Worm (Caenorhabditis elegans) whole organism, L1 larva: ENCODE results near the gene abts-2.

ENCODE experiments used
- aly-2 ChIP-seq: fragments of 150-350 bp; optimal IDR thresholded peaks from 2 replicates; lab custom pipeline; 2014; ENCODE audit warnings: missing biosample characterization, missing genetic modification characterization
- ama-1 ChIP-seq: fragments of 150-350 bp; optimal IDR thresholded peaks from 2 replicates; lab custom pipeline; 2014
- lin-14 ChIP-seq: fragments of 200-800 bp; sonication (Bioruptor generic); optimal IDR thresholded peaks from 2 replicates; lab custom pipeline; 2018; ENCODE audit warnings: mild to moderate bottlenecking, missing genetic modification characterization, moderate library complexity, missing compliant biosample characterization
- nhr-47 ChIP-seq: sonication (generic microtip); optimal IDR thresholded peaks from 2 replicates; lab custom pipeline; 2016; ENCODE audit warnings: mild to moderate bottlenecking, missing genetic modification characterization, moderate library complexity, missing compliant biosample characterization
- tbx-2 ChIP-seq: sonication (generic microtip); optimal IDR thresholded peaks from 2 replicates; lab custom pipeline; 2016; ENCODE audit warnings: missing genetic modification characterization, missing compliant biosample characterization

The abts-2 gene

DNA sequence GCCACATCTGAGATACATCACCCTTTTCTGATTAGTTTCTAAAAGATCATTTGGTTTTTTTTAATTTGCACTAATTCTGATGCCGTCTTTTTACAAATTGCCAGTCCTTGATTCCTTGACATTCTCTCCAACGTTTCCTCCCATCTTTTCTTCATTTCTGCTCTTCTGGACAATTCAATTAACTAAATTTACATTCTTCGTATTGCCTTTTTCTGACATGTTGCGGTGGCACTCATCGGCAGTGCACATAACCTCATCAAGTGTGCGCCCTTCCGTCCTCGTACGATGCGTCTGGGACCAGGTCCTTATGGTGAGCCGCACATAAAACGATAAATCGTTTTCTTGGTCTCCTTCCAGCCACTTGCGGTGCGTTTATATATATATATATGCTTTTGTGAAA, 53.5 kb downstream of the abts-2 start:
- TF ChIP-seq lin-14 (GFP tag; lab: Kevin White, UChicago) (peak; percentile 65), tbx-2 (peak; percentile 23), aly-2 (tag; lab: Kevin White, UChicago) (no peak), nhr-47 (tag; lab: Kevin White, UChicago) (peak; percentile 13), ama-1 (no peak)
